Worm (Caenorhabditis elegans) whole organism, L2 larva: Measurements from ENCODE around the gene fzy-1.

ENCODE experiments used
- C34F6.9 ChIP-seq: fragments of 150-350 bp; optimal IDR thresholded peaks from 2 replicates; lab custom pipeline; 2014; ENCODE audit warnings: missing biosample characterization, missing genetic modification characterization
- F13H6.1 ChIP-seq: sonication (generic microtip); optimal IDR thresholded peaks from 2 replicates; lab custom pipeline; 2016; ENCODE audit warnings: missing genetic modification characterization, missing compliant biosample characterization
- Y55F3AM.14 ChIP-seq: fragments of 200-800 bp; sonication (Bioruptor generic); optimal IDR thresholded peaks from 2 replicates; lab custom pipeline; 2018; ENCODE audit warnings: mild to moderate bottlenecking, missing genetic modification characterization, missing compliant biosample characterization
- ZK546.5 ChIP-seq: sonication (generic microtip); optimal IDR thresholded peaks from 2 replicates; lab custom pipeline; 2017; ENCODE audit warnings: missing biosample characterization, missing genetic modification characterization
- alr-1 ChIP-seq: fragments of 150-350 bp; optimal IDR thresholded peaks from 2 replicates; lab custom pipeline; 2014; ENCODE audit warnings: missing biosample characterization, missing genetic modification characterization
- aly-2 ChIP-seq: fragments of 150-350 bp; optimal IDR thresholded peaks from 2 replicates; lab custom pipeline; 2014; ENCODE audit warnings: missing biosample characterization, missing genetic modification characterization
- ama-1 ChIP-seq: fragments of 150-350 bp; optimal IDR thresholded peaks from 2 replicates; lab custom pipeline; 2018; ENCODE audit warnings: inconsistent platforms
- blmp-1 ChIP-seq: sonication (generic microtip); optimal IDR thresholded peaks from 2 replicates; lab custom pipeline; 2017; ENCODE audit warnings: missing genetic modification characterization, mild to moderate bottlenecking, missing compliant biosample characterization, antibody characterized with exemption, moderate library complexity; ENCODE audit not compliant: insufficient read depth
- ceh-16 ChIP-seq: fragments of 150-350 bp; optimal IDR thresholded peaks from 2 replicates; lab custom pipeline; 2014; ENCODE audit warnings: missing biosample characterization, missing genetic modification characterization
- ceh-82 ChIP-seq: fragments of 150-350 bp; optimal IDR thresholded peaks from 2 replicates; lab custom pipeline; 2014; ENCODE audit warnings: missing biosample characterization, missing genetic modification characterization
- crh-2 ChIP-seq: sonication (generic microtip); optimal IDR thresholded peaks from 2 replicates; lab custom pipeline; 2017; ENCODE audit warnings: missing biosample characterization, missing genetic modification characterization
- dmd-4 ChIP-seq: sonication (generic microtip); optimal IDR thresholded peaks from 2 replicates; lab custom pipeline; 2017; ENCODE audit warnings: missing biosample characterization, missing genetic modification characterization
- egl-27 ChIP-seq: sonication (generic microtip); optimal IDR thresholded peaks from 3 replicates; lab custom pipeline; 2017; ENCODE audit warnings: missing biosample characterization, missing genetic modification reagents, missing genetic modification characterization
- elt-1 ChIP-seq: fragments of 150-350 bp; optimal IDR thresholded peaks from 2 replicates; lab custom pipeline; 2014; ENCODE audit warnings: missing biosample characterization, missing genetic modification characterization
- elt-3 ChIP-seq: sonication (generic microtip); optimal IDR thresholded peaks from 2 replicates; lab custom pipeline; 2017; ENCODE audit warnings: missing biosample characterization, missing genetic modification characterization
- fos-1 ChIP-seq: fragments of 150-350 bp; optimal IDR thresholded peaks from 2 replicates; lab custom pipeline; 2014; ENCODE audit warnings: missing biosample characterization, missing genetic modification characterization
- gmeb-1 ChIP-seq: fragments of 150-350 bp; optimal IDR thresholded peaks from 2 replicates; lab custom pipeline; 2014; ENCODE audit warnings: missing biosample characterization, missing genetic modification characterization
- lin-13 ChIP-seq: fragments of 150-350 bp; optimal IDR thresholded peaks from 2 replicates; lab custom pipeline; 2014; ENCODE audit warnings: missing biosample characterization, missing genetic modification reagents, missing genetic modification characterization
- lsy-2 ChIP-seq, 2 experiments: fragments of 150-350 bp in 1 of 2; sonication (generic microtip) in 1 of 2; optimal IDR thresholded peaks; 2 replicates each; lab custom pipeline; 2014 to 2017; ENCODE audit warnings: missing biosample characterization in 2 of 2, missing genetic modification characterization in 2 of 2
- mbf-1 ChIP-seq: sonication (generic microtip); optimal IDR thresholded peaks from 2 replicates; lab custom pipeline; 2017; ENCODE audit warnings: missing biosample characterization, missing genetic modification characterization
- mdl-1 ChIP-seq, 2 experiments: fragments of 150-350 bp in 1 of 2; sonication (generic microtip) in 1 of 2; optimal IDR thresholded peaks; 2 replicates each; lab custom pipeline; 2017; ENCODE audit warnings: missing biosample characterization in 2 of 2, missing genetic modification characterization in 2 of 2
- nhr-11 ChIP-seq: fragments of 150-350 bp; optimal IDR thresholded peaks from 2 replicates; lab custom pipeline; 2014; ENCODE audit warnings: missing biosample characterization, missing genetic modification characterization
- nhr-129 ChIP-seq: fragments of 150-350 bp; optimal IDR thresholded peaks from 2 replicates; lab custom pipeline; 2014; ENCODE audit warnings: missing biosample characterization, missing genetic modification characterization
- nhr-21 ChIP-seq: fragments of 150-350 bp; optimal IDR thresholded peaks from 2 replicates; lab custom pipeline; 2014; ENCODE audit warnings: missing biosample characterization, missing genetic modification characterization
- nhr-23 ChIP-seq: fragments of 150-350 bp; optimal IDR thresholded peaks from 2 replicates; lab custom pipeline; 2014; ENCODE audit warnings: missing biosample characterization, missing genetic modification reagents, missing genetic modification characterization
- nhr-237 ChIP-seq: fragments of 150-350 bp; optimal IDR thresholded peaks from 2 replicates; lab custom pipeline; 2014; ENCODE audit warnings: missing biosample characterization, missing genetic modification characterization
- nhr-6 ChIP-seq: fragments of 150-350 bp; optimal IDR thresholded peaks from 2 replicates; lab custom pipeline; 2014; ENCODE audit warnings: missing biosample characterization, missing genetic modification characterization
- nhr-77 ChIP-seq: fragments of 150-350 bp; optimal IDR thresholded peaks from 2 replicates; lab custom pipeline; 2014; ENCODE audit warnings: missing biosample characterization, missing genetic modification characterization
- peb-1 ChIP-seq: fragments of 150-350 bp; optimal IDR thresholded peaks from 2 replicates; lab custom pipeline; 2014; ENCODE audit warnings: missing biosample characterization, missing genetic modification characterization
- sem-4 ChIP-seq: fragments of 150-350 bp; optimal IDR thresholded peaks from 2 replicates; lab custom pipeline; 2014; ENCODE audit warnings: missing biosample characterization, missing genetic modification reagents, missing genetic modification characterization
- skn-1 ChIP-seq: sonication (generic microtip); optimal IDR thresholded peaks from 2 replicates; lab custom pipeline; 2017; ENCODE audit warnings: missing biosample characterization, missing genetic modification characterization
- sma-3 ChIP-seq: sonication (generic microtip); optimal IDR thresholded peaks from 2 replicates; lab custom pipeline; 2016; ENCODE audit warnings: missing genetic modification reagents, missing genetic modification characterization, missing compliant biosample characterization
- sma-9 ChIP-seq, 2 experiments: fragments of 150-350 bp in 1 of 2; sonication (generic microtip) in 1 of 2; optimal IDR thresholded peaks; 2 replicates each; lab custom pipeline; 2014 to 2016; ENCODE audit warnings: missing genetic modification characterization in 2 of 2, mild to moderate bottlenecking in 1 of 2, missing biosample characterization in 1 of 2, missing compliant biosample characterization in 1 of 2, missing genetic modification reagents in 1 of 2, moderate library complexity in 1 of 2
- snpc-4 ChIP-seq: fragments of 150-350 bp; optimal IDR thresholded peaks from 2 replicates; lab custom pipeline; 2014; ENCODE audit warnings: missing biosample characterization, missing genetic modification characterization
- unc-39 ChIP-seq: fragments of 150-350 bp; optimal IDR thresholded peaks from 2 replicates; lab custom pipeline; 2014; ENCODE audit warnings: missing biosample characterization, missing genetic modification characterization
- ztf-1 ChIP-seq: fragments of 200-800 bp; sonication (Bioruptor generic); conservative IDR thresholded peaks from 2 replicates; pipeline ENCODE4 v1.3.6; 2022; ENCODE audit warnings: missing genetic modification characterization, missing compliant biosample characterization
- ztf-11 ChIP-seq: sonication (generic microtip); optimal IDR thresholded peaks from 2 replicates; lab custom pipeline; 2017; ENCODE audit warnings: missing biosample characterization, missing genetic modification characterization
- ztf-4 ChIP-seq: fragments of 150-350 bp; optimal IDR thresholded peaks from 2 replicates; lab custom pipeline; 2014; ENCODE audit warnings: missing biosample characterization, missing genetic modification characterization

fzy-1 gene

ce11 chrII:5518910-5519309 is 18.3 kb downstream of the fzy-1 start, which contains the start of gene ZK177.2:
ZK177.2 (plus strand) TSS chrII:5519210.
- TF ChIP-seq egl-27 (tag; lab: Kevin White, UChicago) (no peak), blmp-1 (no peak), nhr-237 (tag; lab: Kevin White, UChicago) (no peak), sma-9 (GFP tag; optimal IDR thresholded peaks at IDR 0.05; lab: Kevin White, UChicago) (no peak), sma-9 (tag; optimal IDR thresholded peaks at IDR 0.05; lab: Kevin White, UChicago) (no peak), nhr-6 (tag; lab: Kevin White, UChicago) (no peak), aly-2 (tag; lab: Kevin White, UChicago) (no peak), ztf-4 (no peak), dmd-4 (tag; lab: Kevin White, UChicago) (no peak), elt-3 (tag; lab: Kevin White, UChicago) (no peak), fos-1 (no peak), ceh-82 (no peak), F13H6.1 (tag; lab: Kevin White, UChicago) (no peak), unc-39 (no peak)

- TF ChIP-seq sma-9 (GFP tag; optimal IDR thresholded peaks at IDR 0.05; lab: Kevin White, UChicago) = no peak
- no peak for TF ChIP-seq sma-9 (tag; optimal IDR thresholded peaks at IDR 0.05; lab: Kevin White, UChicago)
- no peak for TF ChIP-seq nhr-129 (tag; lab: Kevin White, UChicago)
- no peak for TF ChIP-seq ztf-11 (tag; lab: Kevin White, UChicago)
- TF ChIP-seq ztf-1 (GFP tag; lab: Robert Waterston, UW) = no peak
- TF ChIP-seq ama-1 (lab: Kevin White, UChicago) = no peak
- TF ChIP-seq alr-1 (tag; lab: Kevin White, UChicago) = no peak
- TF ChIP-seq gmeb-1 (tag; lab: Kevin White, UChicago) = no peak
- no peak for TF ChIP-seq ceh-82
These were observed 20.8 kb downstream of the fzy-1 start, which contains the start of gene ZK177.12 for ce11 chrII:5521411-5521810. ZK177.12 (plus strand) TSS chrII:5521711.

ce11 chrII:5522637-5523036 is 22.1 kb downstream of the fzy-1 start, which contains the start of gene ZK177.11:
ZK177.11 (plus strand) TSS chrII:5522937.
- TF ChIP-seq ceh-16 (tag; lab: Kevin White, UChicago) = no peak
- no peak for TF ChIP-seq sma-9 (GFP tag; optimal IDR thresholded peaks at IDR 0.05; lab: Kevin White, UChicago)
- no peak for TF ChIP-seq sma-9 (tag; optimal IDR thresholded peaks at IDR 0.05; lab: Kevin White, UChicago)
- no peak for TF ChIP-seq peb-1 (tag; lab: Kevin White, UChicago)
- TF ChIP-seq fos-1 = no peak
- no peak for TF ChIP-seq sma-3 (GFP tag; lab: Kevin White, UChicago)
- TF ChIP-seq lin-13 (GFP tag; lab: Kevin White, UChicago) = no peak
- no peak for TF ChIP-seq crh-2
- TF ChIP-seq unc-39 = no peak
- no peak for TF ChIP-seq mbf-1 (tag; lab: Kevin White, UChicago)
- no peak for TF ChIP-seq snpc-4 (tag; lab: Kevin White, UChicago)

ce11 chrII:5525297-5525696 is 24.7 kb downstream of the fzy-1 start, which contains the start of gene tbx-35:
tbx-35 (minus strand) TSS chrII:5525397.
- TF ChIP-seq aly-2 (tag; lab: Kevin White, UChicago) = no peak
- TF ChIP-seq mdl-1 (tag; optimal IDR thresholded peaks at IDR 0.05; lab: Kevin White, UChicago) = no peak
- no peak for TF ChIP-seq sma-3 (GFP tag; lab: Kevin White, UChicago)
- TF ChIP-seq C34F6.9 (tag; lab: Kevin White, UChicago) = no peak
- TF ChIP-seq skn-1 = no peak
- TF ChIP-seq mbf-1 (tag; lab: Kevin White, UChicago) = no peak
- TF ChIP-seq lsy-2 (tag; optimal IDR thresholded peaks at IDR 0.05; lab: Kevin White, UChicago) = no peak
- TF ChIP-seq nhr-21 (tag; lab: Kevin White, UChicago) = no peak
- TF ChIP-seq ama-1 (lab: Kevin White, UChicago) = no peak
- no peak for TF ChIP-seq gmeb-1 (tag; lab: Kevin White, UChicago)
- no peak for TF ChIP-seq nhr-77 (tag; lab: Kevin White, UChicago)
- TF ChIP-seq dmd-4 (tag; lab: Kevin White, UChicago) = no peak
- TF ChIP-seq ceh-16 (tag; lab: Kevin White, UChicago) = no peak
- TF ChIP-seq Y55F3AM.14 = no peak

ce11 chrII:5527841-5528240 is 27.3 kb downstream of the fzy-1 start, which contains the start of gene ZK177.1:
ZK177.1 (plus strand) TSS chrII:5528141.
- TF ChIP-seq sem-4 (no peak), sma-3 (GFP tag; lab: Kevin White, UChicago) (no peak), blmp-1 (no peak), elt-1 (tag; lab: Kevin White, UChicago) (no peak), mbf-1 (tag; lab: Kevin White, UChicago) (no peak), nhr-129 (tag; lab: Kevin White, UChicago) (no peak), aly-2 (tag; lab: Kevin White, UChicago) (no peak), fos-1 (no peak), lsy-2 (tag; optimal IDR thresholded peaks at IDR 0.05; lab: Kevin White, UChicago) (no peak), lin-13 (GFP tag; lab: Kevin White, UChicago) (no peak), nhr-11 (tag; lab: Kevin White, UChicago) (no peak), Y55F3AM.14 (no peak), ZK546.5 (tag; lab: Kevin White, UChicago) (no peak), ztf-1 (GFP tag; lab: Robert Waterston, UW) (no peak), nhr-23 (tag; lab: Kevin White, UChicago) (no peak), nhr-6 (tag; lab: Kevin White, UChicago) (no peak), skn-1 (no peak), ceh-82 (no peak), dmd-4 (tag; lab: Kevin White, UChicago) (no peak), nhr-21 (tag; lab: Kevin White, UChicago) (no peak)
